Fruit fly (Drosophila melanogaster) whole organism, embryonic: ENCODE results near the gene vkg.

Experiments
- CG1024 ChIP-seq: fragments of 200-800 bp; sonication (Bioruptor generic); IDR thresholded peaks from 2 replicates; pipeline ENCODE4 v1.3.6; 2022; ENCODE audit warnings: missing biosample characterization, missing genetic modification characterization
- CG10321 ChIP-seq: fragments of 200-800 bp; sonication (Bioruptor generic); IDR thresholded peaks from 2 replicates; pipeline ENCODE4 v1.3.6; 2022; ENCODE audit warnings: missing biosample characterization, missing genetic modification characterization
- CG11456 ChIP-seq: fragments of 200-800 bp; sonication (Bioruptor generic); IDR thresholded peaks from 3 replicates; pipeline ENCODE4 v1.3.6; 2022; ENCODE audit warnings: missing biosample characterization, missing genetic modification characterization
- CG14667 ChIP-seq: fragments of 200-800 bp; sonication (Bioruptor generic); IDR thresholded peaks from 2 replicates; pipeline ENCODE4 v1.3.6; 2022; ENCODE audit warnings: missing biosample characterization, missing genetic modification characterization
- CG1602 ChIP-seq: fragments of 200-800 bp; sonication (Bioruptor generic); optimal IDR thresholded peaks from 3 replicates; lab custom pipeline; 2016; ENCODE audit warnings: missing biosample characterization, missing genetic modification characterization
- CG16863 ChIP-seq: fragments of 200-800 bp; sonication (Bioruptor generic); optimal IDR thresholded peaks from 3 replicates; lab custom pipeline; 2016; ENCODE audit warnings: missing biosample characterization, missing genetic modification characterization
- CG2129 ChIP-seq: fragments of 200-800 bp; sonication (Bioruptor generic); IDR thresholded peaks from 2 replicates; pipeline ENCODE4 v1.3.6; 2022; ENCODE audit warnings: missing biosample characterization, missing genetic modification characterization; ENCODE audit not compliant: partially characterized antibody
- CG2202 ChIP-seq: fragments of 200-800 bp; sonication (Bioruptor generic); optimal IDR thresholded peaks from 2 replicates; lab custom pipeline; 2018; ENCODE audit warnings: missing biosample characterization, mild to moderate bottlenecking, missing genetic modification characterization
- CG30020 ChIP-seq: fragments of 200-800 bp; optimal IDR thresholded peaks from 2 replicates; lab custom pipeline; 2019; ENCODE audit warnings: missing biosample characterization, mild to moderate bottlenecking, missing genetic modification characterization, moderate library complexity
- CG3163 ChIP-seq: fragments of 200-800 bp; sonication (Bioruptor generic); optimal IDR thresholded peaks from 3 replicates; lab custom pipeline; 2016; ENCODE audit warnings: missing biosample characterization, missing genetic modification characterization
- CG3838 ChIP-seq: fragments of 200-800 bp; sonication (Bioruptor generic); optimal IDR thresholded peaks from 3 replicates; lab custom pipeline; 2016; ENCODE audit warnings: missing biosample characterization, missing genetic modification characterization
- CG4730 ChIP-seq: fragments of 200-800 bp; sonication (Bioruptor generic); IDR thresholded peaks from 2 replicates; pipeline ENCODE4 v1.3.6; 2022; ENCODE audit warnings: missing biosample characterization, missing genetic modification characterization
- CG6272 ChIP-seq: fragments of 200-800 bp; sonication (Bioruptor generic); IDR thresholded peaks from 2 replicates; pipeline ENCODE4 v1.3.6; 2022; ENCODE audit warnings: missing biosample characterization, missing genetic modification characterization
- CG8388 ChIP-seq: fragments of 200-800 bp; sonication (Bioruptor generic); optimal IDR thresholded peaks from 2 replicates; lab custom pipeline; 2019; ENCODE audit warnings: missing biosample characterization, mild to moderate bottlenecking, missing genetic modification characterization, moderate library complexity
- CTCF ChIP-seq: fragments of 200-800 bp; sonication (Bioruptor generic); optimal IDR thresholded peaks from 2 replicates; lab custom pipeline; 2017; ENCODE audit warnings: missing biosample characterization, mild to moderate bottlenecking, missing genetic modification characterization, moderate library complexity
- Dbx ChIP-seq: fragments of 200-800 bp; sonication (Bioruptor generic); IDR thresholded peaks from 3 replicates; pipeline ENCODE4 v1.3.6; 2022; ENCODE audit warnings: missing biosample characterization, missing genetic modification characterization
- Dp ChIP-seq: fragments of 200-800 bp; sonication (Bioruptor generic); optimal IDR thresholded peaks from 2 replicates; lab custom pipeline; 2018; ENCODE audit warnings: missing biosample characterization, mild to moderate bottlenecking, missing genetic modification characterization, moderate library complexity
- Dref ChIP-seq: fragments of 200-800 bp; sonication (Bioruptor generic); IDR thresholded peaks from 2 replicates; pipeline ENCODE4 v1.3.6; 2022; ENCODE audit warnings: missing biosample characterization, missing genetic modification characterization
- Gsc ChIP-seq: fragments of 200-800 bp; sonication (Bioruptor generic); IDR thresholded peaks from 2 replicates; pipeline ENCODE4 v1.3.6; 2022; ENCODE audit warnings: missing biosample characterization, missing genetic modification characterization
- Gug ChIP-seq: fragments of 200-800 bp; sonication (Bioruptor generic); IDR thresholded peaks from 4 replicates; pipeline ENCODE4 v1.3.6; 2022; ENCODE audit warnings: missing biosample characterization, missing genetic modification characterization
- H15 ChIP-seq: fragments of 200-800 bp; sonication (Bioruptor generic); IDR thresholded peaks from 3 replicates; pipeline ENCODE4 v1.3.6; 2022; ENCODE audit warnings: missing biosample characterization, missing genetic modification characterization
- HLH54F ChIP-seq: fragments of 200-800 bp; sonication (Bioruptor generic); optimal IDR thresholded peaks from 3 replicates; lab custom pipeline; 2016; ENCODE audit warnings: missing biosample characterization, missing genetic modification characterization
- Hr51 ChIP-seq, 2 experiments: fragments of 200-800 bp; sonication (Bioruptor generic); optimal IDR thresholded peaks; 2 replicates in 1 of 2; 3 replicates in 1 of 2; lab custom pipeline; 2016 to 2018; ENCODE audit warnings: missing biosample characterization in 2 of 2, missing genetic modification characterization in 2 of 2, mild to moderate bottlenecking in 1 of 2, moderate library complexity in 1 of 2
- Lim3 ChIP-seq: fragments of 200-800 bp; sonication (Bioruptor generic); IDR thresholded peaks from 2 replicates; pipeline ENCODE4 v1.3.6; 2022; ENCODE audit warnings: missing biosample characterization, missing genetic modification characterization
- Lpt ChIP-seq: fragments of >200 bp; optimal IDR thresholded peaks from 2 replicates; lab custom pipeline; 2018; ENCODE audit warnings: missing biosample characterization, missing genetic modification characterization
- Mes4 ChIP-seq: fragments of 200-800 bp; sonication (Bioruptor generic); optimal IDR thresholded peaks from 2 replicates; lab custom pipeline; 2016; ENCODE audit warnings: missing biosample characterization, missing genetic modification characterization
- Neu2 ChIP-seq: fragments of 200-800 bp; sonication (Bioruptor generic); optimal IDR thresholded peaks from 3 replicates; lab custom pipeline; 2016; ENCODE audit warnings: missing biosample characterization, missing genetic modification characterization, borderline replicate concordance
- Nf-YB ChIP-seq: fragments of 200-800 bp; sonication (Bioruptor generic); optimal IDR thresholded peaks from 3 replicates; lab custom pipeline; 2019; ENCODE audit warnings: missing biosample characterization, mild to moderate bottlenecking, missing genetic modification characterization, moderate library complexity
- Poxn ChIP-seq: fragments of 200-800 bp; sonication (Bioruptor generic); IDR thresholded peaks from 2 replicates; pipeline ENCODE4 v1.3.6; 2022; ENCODE audit warnings: missing biosample characterization, missing genetic modification characterization
- Six4 ChIP-seq: fragments of 200-800 bp; sonication (Bioruptor generic); optimal IDR thresholded peaks from 2 replicates; lab custom pipeline; 2016; ENCODE audit warnings: missing biosample characterization, missing genetic modification characterization
- TFAM ChIP-seq: fragments of 200-800 bp; sonication (Bioruptor generic); optimal IDR thresholded peaks from 2 replicates; lab custom pipeline; 2017; ENCODE audit warnings: missing biosample characterization, missing genetic modification characterization, inconsistent platforms
- Xrp1 ChIP-seq: fragments of 200-800 bp; sonication (Bioruptor generic); IDR thresholded peaks from 2 replicates; pipeline ENCODE4 v1.3.6; 2022; ENCODE audit warnings: missing biosample characterization, missing genetic modification characterization
- abd-A ChIP-seq: fragments of 200-800 bp; sonication (Bioruptor generic); optimal IDR thresholded peaks from 3 replicates; lab custom pipeline; 2019; ENCODE audit warnings: missing biosample characterization, mild to moderate bottlenecking, missing genetic modification characterization, moderate library complexity
- aop ChIP-seq: fragments of 200-800 bp; sonication (Bioruptor generic); IDR thresholded peaks from 2 replicates; pipeline ENCODE4 v1.3.6; 2022; ENCODE audit warnings: missing biosample characterization, missing genetic modification characterization
- cas ChIP-seq: fragments of 200-800 bp; sonication (Bioruptor generic); IDR thresholded peaks from 2 replicates; pipeline ENCODE4 v1.3.6; 2022; ENCODE audit warnings: missing biosample characterization, missing genetic modification characterization
- dati ChIP-seq: fragments of 200-800 bp; sonication (Bioruptor generic); IDR thresholded peaks from 2 replicates; pipeline ENCODE4 v1.3.6; 2022; ENCODE audit warnings: missing biosample characterization, missing genetic modification characterization
- dimm ChIP-seq: fragments of 200-800 bp; sonication (Bioruptor generic); IDR thresholded peaks from 2 replicates; pipeline ENCODE4 v1.3.6; 2022; ENCODE audit warnings: missing biosample characterization, missing genetic modification characterization
- exex ChIP-seq: fragments of 200-800 bp; sonication (Bioruptor generic); optimal IDR thresholded peaks from 4 replicates; lab custom pipeline; 2018; ENCODE audit warnings: missing biosample characterization, mild to moderate bottlenecking, missing genetic modification characterization, moderate library complexity
- fu2 ChIP-seq: fragments of 200-800 bp; sonication (Bioruptor generic); optimal IDR thresholded peaks from 2 replicates; lab custom pipeline; 2016; ENCODE audit warnings: missing biosample characterization, missing genetic modification characterization
- gt ChIP-seq: fragments of 200-800 bp; sonication (Bioruptor generic); IDR thresholded peaks from 2 replicates; pipeline ENCODE4 v1.3.6; 2022; ENCODE audit warnings: missing biosample characterization, missing genetic modification characterization
- her ChIP-seq: fragments of 200-800 bp; sonication (Bioruptor generic); optimal IDR thresholded peaks from 2 replicates; lab custom pipeline; 2016; ENCODE audit warnings: missing biosample characterization, missing genetic modification characterization
- kay ChIP-seq: fragments of 200-800 bp; sonication (Bioruptor generic); optimal IDR thresholded peaks from 2 replicates; lab custom pipeline; 2016; ENCODE audit warnings: missing biosample characterization, missing genetic modification characterization
- nau ChIP-seq: fragments of 200-800 bp; sonication (Bioruptor generic); optimal IDR thresholded peaks from 3 replicates; lab custom pipeline; 2017; ENCODE audit warnings: missing biosample characterization, mild to moderate bottlenecking, missing genetic modification characterization, missing genetic modification reagents
- repo ChIP-seq: fragments of 200-800 bp; sonication (Bioruptor generic); optimal IDR thresholded peaks from 2 replicates; lab custom pipeline; 2016; ENCODE audit warnings: missing biosample characterization, missing genetic modification characterization
- ro ChIP-seq: fragments of 200-800 bp; sonication (Bioruptor generic); IDR thresholded peaks from 2 replicates; pipeline ENCODE4 v1.3.6; 2022; ENCODE audit warnings: missing biosample characterization, missing genetic modification characterization
- sim ChIP-seq: fragments of 200-800 bp; sonication (Bioruptor generic); IDR thresholded peaks from 2 replicates; pipeline ENCODE4 v1.3.6; 2022; ENCODE audit warnings: missing biosample characterization, missing genetic modification characterization
- sima ChIP-seq: fragments of 200-800 bp; sonication (Bioruptor generic); optimal IDR thresholded peaks from 2 replicates; lab custom pipeline; 2016; ENCODE audit warnings: missing biosample characterization, missing genetic modification characterization
- sisA ChIP-seq: fragments of 200-800 bp; sonication (Bioruptor generic); IDR thresholded peaks from 2 replicates; pipeline ENCODE4 v1.3.6; 2022; ENCODE audit warnings: missing biosample characterization, missing genetic modification characterization
- sna ChIP-seq: fragments of 200-800 bp; sonication (Bioruptor generic); IDR thresholded peaks from 2 replicates; pipeline ENCODE4 v1.3.6; 2022; ENCODE audit warnings: missing biosample characterization, missing genetic modification characterization; ENCODE audit not compliant: partially characterized antibody
- sob ChIP-seq: fragments of 200-800 bp; sonication (Bioruptor generic); IDR thresholded peaks from 2 replicates; pipeline ENCODE4 v1.3.6; 2022; ENCODE audit warnings: missing biosample characterization, missing genetic modification characterization
- stwl ChIP-seq: fragments of 200-800 bp; sonication (Bioruptor generic); optimal IDR thresholded peaks from 3 replicates; lab custom pipeline; 2018; ENCODE audit warnings: missing biosample characterization, mild to moderate bottlenecking, missing genetic modification characterization, moderate library complexity
- tna ChIP-seq: fragments of 200-800 bp; sonication (Bioruptor generic); IDR thresholded peaks from 2 replicates; pipeline ENCODE4 v1.3.6; 2022; ENCODE audit warnings: missing biosample characterization, missing genetic modification characterization; ENCODE audit not compliant: partially characterized antibody
- tx ChIP-seq: fragments of 200-800 bp; sonication (Bioruptor generic); optimal IDR thresholded peaks from 2 replicates; lab custom pipeline; 2016; ENCODE audit warnings: missing biosample characterization, missing genetic modification characterization

vkg gene

DNA sequence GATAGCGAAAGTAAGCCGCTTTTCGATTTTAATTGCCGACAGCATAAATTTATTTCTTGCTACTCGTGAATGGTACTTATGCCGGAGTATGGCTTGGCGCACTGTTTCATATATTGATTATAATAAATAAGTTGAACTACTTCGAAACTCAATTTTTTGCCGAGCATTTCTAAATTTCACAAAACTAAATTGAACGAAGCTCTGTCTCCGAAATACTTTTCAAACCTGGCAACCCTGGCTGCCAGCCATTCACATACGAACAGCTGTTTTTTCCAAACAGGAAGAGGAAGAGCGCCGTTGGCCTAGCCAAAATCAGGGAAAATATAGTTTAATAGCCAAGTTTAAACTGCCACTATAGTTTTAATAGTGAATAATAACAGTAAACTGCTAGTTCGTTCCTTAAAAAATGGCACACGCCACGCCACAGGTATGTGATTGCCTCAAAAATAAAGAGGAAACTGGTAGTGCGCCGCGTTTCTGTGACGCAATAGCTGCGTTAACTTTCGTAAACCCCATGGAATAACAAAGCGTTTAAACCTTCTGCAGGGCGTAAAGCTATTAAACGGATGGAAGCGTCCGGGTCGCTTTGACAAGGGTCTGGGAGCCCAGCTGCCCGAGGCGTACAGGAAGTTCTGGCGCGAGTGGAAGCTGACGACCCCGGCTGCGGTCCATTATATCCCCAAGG, 54.1 kb downstream of the vkg start, which contains the start of gene mRpL28 (continued):
- TF ChIP-seq aop = no peak
- no peak for TF ChIP-seq sim (GFP tag; lab: Robert Waterston, UW)
- no peak for TF ChIP-seq CG14667 (GFP tag; lab: Robert Waterston, UW)
- TF ChIP-seq Mes4 = no peak
- TF ChIP-seq Nf-YB (GFP tag; lab: Kevin White, UChicago) = no peak
- no peak for TF ChIP-seq Poxn
- no peak for TF ChIP-seq Xrp1 (GFP tag; lab: Robert Waterston, UW)
- TF ChIP-seq ro (GFP tag; lab: Robert Waterston, UW) = no peak
- no peak for TF ChIP-seq CG4730 (GFP tag; lab: Robert Waterston, UW)
- TF ChIP-seq CG1602 (GFP tag; lab: Kevin White, UChicago) = no peak
- TF ChIP-seq kay (GFP tag; lab: Kevin White, UChicago) = no peak
- no peak for TF ChIP-seq cas
- no peak for TF ChIP-seq H15 (GFP tag; lab: Robert Waterston, UW)
- no peak for TF ChIP-seq dimm (GFP tag; lab: Robert Waterston, UW)
- TF ChIP-seq CTCF (GFP tag; lab: Kevin White, UChicago) = peak; percentile 3
- no peak for TF ChIP-seq sisA (GFP tag; lab: Robert Waterston, UW)
- TF ChIP-seq sob (GFP tag; lab: Robert Waterston, UW) = no peak
- TF ChIP-seq Neu2 (GFP tag; lab: Kevin White, UChicago) = no peak
- TF ChIP-seq CG16863 (GFP tag; lab: Kevin White, UChicago) = no peak
- peak; percentile 11 for TF ChIP-seq Dp
- TF ChIP-seq CG30020 (tag; lab: Kevin White, UChicago) = peak; percentile 39
- TF ChIP-seq Lim3 (GFP tag; lab: Robert Waterston, UW) = no peak
- no peak for TF ChIP-seq CG3838 (GFP tag; lab: Kevin White, UChicago)
- peak; percentile 92 for TF ChIP-seq stwl (tag; lab: Kevin White, UChicago)
- no peak for TF ChIP-seq Hr51 (GFP tag; optimal IDR thresholded peaks at IDR 0.05; lab: Kevin White, UChicago)
- TF ChIP-seq Gug (GFP tag; lab: Robert Waterston, UW) = no peak
- TF ChIP-seq CG11456 = no peak
- TF ChIP-seq sna (GFP tag; lab: Robert Waterston, UW) = peak; percentile 45; the same call in 1 of the 2 replicates
- no peak for TF ChIP-seq CG3163 (GFP tag; lab: Kevin White, UChicago)
- TF ChIP-seq repo = no peak
- no peak for TF ChIP-seq abd-A (tag; lab: Kevin White, UChicago)
- no peak for TF ChIP-seq Six4 (GFP tag; lab: Kevin White, UChicago)
- TF ChIP-seq dati (GFP tag; lab: Robert Waterston, UW) = no peak
- no peak for TF ChIP-seq TFAM
- no peak for TF ChIP-seq Gsc
- no peak for TF ChIP-seq CG10321 (GFP tag; lab: Robert Waterston, UW)
- no peak for TF ChIP-seq CG1024 (GFP tag; lab: Robert Waterston, UW)
- TF ChIP-seq CG8388 (GFP tag; lab: Kevin White, UChicago) = no peak
- TF ChIP-seq tna (GFP tag; lab: Robert Waterston, UW) = no peak
- no peak for TF ChIP-seq CG2129
- no peak for TF ChIP-seq CG6272 (GFP tag; lab: Robert Waterston, UW)
- no peak for TF ChIP-seq nau (GFP tag; lab: Kevin White, UChicago)
- no peak for TF ChIP-seq sima
- TF ChIP-seq fu2 (GFP tag; lab: Kevin White, UChicago) = no peak
- TF ChIP-seq Lpt (GFP tag; lab: Kevin White, UChicago) = no peak
- no peak for TF ChIP-seq gt
- no peak for TF ChIP-seq Dbx
- no peak for TF ChIP-seq CG2202 (tag; lab: Kevin White, UChicago)
- TF ChIP-seq her (GFP tag; lab: Kevin White, UChicago) = no peak
- TF ChIP-seq HLH54F (GFP tag; lab: Kevin White, UChicago) = peak; percentile 27
- TF ChIP-seq Dref (GFP tag; lab: Robert Waterston, UW) = no peak
- TF ChIP-seq exex = no peak
- no peak for TF ChIP-seq tx (GFP tag; lab: Kevin White, UChicago)
